Worm (Caenorhabditis elegans) whole organism, L4 larva: ENCODE measurements around the gene Y66D12A.19.

Experiments used
- D1046.2 ChIP-seq: fragments of 200-800 bp; sonication (Bioruptor generic); IDR thresholded peaks from 2 replicates; pipeline ENCODE4 v1.3.6; 2022; ENCODE audit warnings: missing genetic modification characterization, missing compliant biosample characterization
- F10B5.3 ChIP-seq: sonication (generic microtip); optimal IDR thresholded peaks from 2 replicates; lab custom pipeline; 2016; ENCODE audit warnings: mild to moderate bottlenecking, missing genetic modification characterization, missing compliant biosample characterization
- Y75B8A.6 ChIP-seq: fragments of 200-800 bp; sonication (Bioruptor generic); IDR thresholded peaks from 2 replicates; pipeline ENCODE4 v1.3.6; 2022; ENCODE audit warnings: missing genetic modification reagents, missing genetic modification characterization, missing compliant biosample characterization
- ceh-44 ChIP-seq: fragments of 200-800 bp; sonication (Bioruptor generic); IDR thresholded peaks from 2 replicates; pipeline ENCODE4 v1.3.6; 2022; ENCODE audit warnings: missing genetic modification reagents, missing genetic modification characterization, missing compliant biosample characterization
- ceh-62 ChIP-seq: sonication (generic microtip); optimal IDR thresholded peaks from 2 replicates; lab custom pipeline; 2017; ENCODE audit warnings: missing biosample characterization, missing genetic modification characterization
- ces-1 ChIP-seq: fragments of 150-350 bp; sonication (generic microtip); optimal IDR thresholded peaks from 4 replicates; lab custom pipeline; 2014; ENCODE audit warnings: missing biosample characterization, missing genetic modification reagents, missing genetic modification characterization
- ctbp-1 ChIP-seq: fragments of 200-800 bp; sonication (Bioruptor generic); IDR thresholded peaks from 2 replicates; pipeline ENCODE4 v1.3.6; 2022; ENCODE audit warnings: missing genetic modification reagents, missing genetic modification characterization, missing compliant biosample characterization
- daf-16 ChIP-seq, 3 experiments: sonication (generic microtip); optimal IDR thresholded peaks; 2 replicates each; lab custom pipeline; 2016 to 2017; ENCODE audit warnings: missing genetic modification characterization in 3 of 3, missing genetic modification reagents in 3 of 3, mild to moderate bottlenecking in 2 of 3, missing compliant biosample characterization in 2 of 3, missing biosample characterization in 1 of 3, moderate library complexity in 1 of 3
- dmd-6 ChIP-seq: fragments of 200-800 bp; sonication (Bioruptor generic); IDR thresholded peaks from 2 replicates; pipeline ENCODE4 v1.3.6; 2022; ENCODE audit warnings: missing genetic modification reagents, missing genetic modification characterization, missing compliant biosample characterization
- duxl-1 ChIP-seq: sonication (generic microtip); optimal IDR thresholded peaks from 2 replicates; lab custom pipeline; 2016; ENCODE audit warnings: mild to moderate bottlenecking, missing genetic modification characterization, moderate library complexity, missing compliant biosample characterization; ENCODE audit not compliant: poor library complexity
- dve-1 ChIP-seq: sonication (generic microtip); optimal IDR thresholded peaks from 2 replicates; lab custom pipeline; 2017; ENCODE audit warnings: antibody characterized with exemption, mild to moderate bottlenecking, missing genetic modification characterization, missing compliant biosample characterization; ENCODE audit not compliant: insufficient read depth
- gei-8 ChIP-seq: fragments of 200-800 bp; sonication (Bioruptor generic); optimal IDR thresholded peaks from 2 replicates; lab custom pipeline; 2018; ENCODE audit warnings: mild to moderate bottlenecking, missing genetic modification characterization, missing compliant biosample characterization
- hlh-11 ChIP-seq: fragments of 200-800 bp; sonication (Bioruptor generic); optimal IDR thresholded peaks from 2 replicates; lab custom pipeline; 2018; ENCODE audit warnings: mild to moderate bottlenecking, missing genetic modification characterization, missing compliant biosample characterization
- hlh-30 ChIP-seq: sonication (generic microtip); optimal IDR thresholded peaks from 2 replicates; lab custom pipeline; 2017; ENCODE audit warnings: antibody characterized with exemption, mild to moderate bottlenecking, missing genetic modification characterization, missing compliant biosample characterization; ENCODE audit not compliant: insufficient read depth
- jun-1 ChIP-seq: fragments of 150-350 bp; optimal IDR thresholded peaks from 2 replicates; lab custom pipeline; 2014; ENCODE audit warnings: missing biosample characterization, missing genetic modification reagents, missing genetic modification characterization
- lin-13 ChIP-seq: fragments of 150-350 bp; optimal IDR thresholded peaks from 2 replicates; lab custom pipeline; 2014; ENCODE audit warnings: missing biosample characterization, missing genetic modification reagents, missing genetic modification characterization
- lin-15B ChIP-seq: fragments of 150-350 bp; sonication (generic microtip); optimal IDR thresholded peaks from 3 replicates; lab custom pipeline; 2014; ENCODE audit warnings: missing biosample characterization, missing genetic modification characterization
- lsy-2 ChIP-seq, 2 experiments: fragments of 150-350 bp in 1 of 2; sonication (generic microtip) in 1 of 2; optimal IDR thresholded peaks; 2 replicates each; lab custom pipeline; 2014 to 2017; ENCODE audit warnings: missing biosample characterization in 2 of 2, missing genetic modification characterization in 2 of 2
- madf-9 ChIP-seq: fragments of 200-800 bp; sonication (Bioruptor generic); conservative IDR thresholded peaks from 2 replicates; pipeline ENCODE4 v1.3.6; 2022; ENCODE audit warnings: missing genetic modification reagents, missing genetic modification characterization, missing compliant biosample characterization
- mdt-29 ChIP-seq: fragments of 200-800 bp; sonication (Bioruptor generic); IDR thresholded peaks from 2 replicates; pipeline ENCODE4 v1.3.6; 2022; ENCODE audit warnings: missing genetic modification reagents, missing genetic modification characterization, missing compliant biosample characterization
- mep-1 ChIP-seq: fragments of 150-350 bp; sonication (generic microtip); optimal IDR thresholded peaks from 3 replicates; lab custom pipeline; 2014; ENCODE audit warnings: missing biosample characterization, missing genetic modification characterization
- mes-2 ChIP-seq: sonication (generic microtip); optimal IDR thresholded peaks from 2 replicates; lab custom pipeline; 2016; ENCODE audit warnings: missing genotype, mild to moderate bottlenecking, missing genetic modification characterization, missing compliant biosample characterization; ENCODE audit not compliant: poor library complexity, severe bottlenecking
- mxl-2 ChIP-seq: fragments of 200-800 bp; sonication (Bioruptor generic); conservative IDR thresholded peaks from 2 replicates; pipeline ENCODE4 v1.3.6; 2022; ENCODE audit warnings: missing genetic modification reagents, missing genetic modification characterization, missing compliant biosample characterization
- mxl-3 ChIP-seq: fragments of 200-800 bp; sonication (Bioruptor generic); optimal IDR thresholded peaks from 2 replicates; lab custom pipeline; 2018; ENCODE audit warnings: mild to moderate bottlenecking, missing genetic modification characterization, missing compliant biosample characterization
- nhr-10 ChIP-seq: fragments of 150-350 bp; optimal IDR thresholded peaks from 2 replicates; lab custom pipeline; 2014; ENCODE audit warnings: missing biosample characterization, missing genetic modification characterization
- nhr-237 ChIP-seq: sonication (generic microtip); optimal IDR thresholded peaks from 2 replicates; lab custom pipeline; 2017; ENCODE audit warnings: missing biosample characterization, missing genetic modification characterization
- nhr-28 ChIP-seq: fragments of 150-350 bp; optimal IDR thresholded peaks from 2 replicates; lab custom pipeline; 2014; ENCODE audit warnings: missing biosample characterization, missing genetic modification characterization
- nhr-41 ChIP-seq: fragments of 200-800 bp; sonication (Bioruptor generic); IDR thresholded peaks from 2 replicates; pipeline ENCODE4 v1.3.6; 2022; ENCODE audit warnings: missing genetic modification reagents, missing genetic modification characterization, missing compliant biosample characterization
- nhr-42 ChIP-seq: fragments of 200-800 bp; sonication (Bioruptor generic); IDR thresholded peaks from 2 replicates; pipeline ENCODE4 v1.3.6; 2022; ENCODE audit warnings: missing genetic modification characterization, missing compliant biosample characterization
- nhr-77 ChIP-seq: fragments of 150-350 bp; optimal IDR thresholded peaks from 2 replicates; lab custom pipeline; 2014; ENCODE audit warnings: missing biosample characterization, missing genetic modification characterization
- php-3 ChIP-seq: fragments of 200-800 bp; sonication (Bioruptor generic); IDR thresholded peaks from 2 replicates; pipeline ENCODE4 v1.3.6; 2022; ENCODE audit warnings: missing genetic modification reagents, missing genetic modification characterization, missing compliant biosample characterization
- pqm-1 ChIP-seq: sonication (generic microtip); optimal IDR thresholded peaks from 2 replicates; lab custom pipeline; 2017; ENCODE audit warnings: missing biosample characterization, missing genetic modification characterization
- rbr-2 ChIP-seq: sonication (generic microtip); optimal IDR thresholded peaks from 2 replicates; lab custom pipeline; 2016; ENCODE audit warnings: missing genotype, missing genetic modification characterization, missing compliant biosample characterization
- sdz-12 ChIP-seq: fragments of 200-800 bp; sonication (Bioruptor generic); optimal IDR thresholded peaks from 2 replicates; lab custom pipeline; 2018; ENCODE audit warnings: mild to moderate bottlenecking, missing genetic modification characterization, missing compliant biosample characterization
- set-16 ChIP-seq: fragments of 200-800 bp; sonication (Bioruptor generic); IDR thresholded peaks from 2 replicates; pipeline ENCODE4 v1.3.6; 2022; ENCODE audit warnings: missing genetic modification reagents, missing genetic modification characterization, missing compliant biosample characterization
- snpc-1.2 ChIP-seq: fragments of 200-800 bp; sonication (Bioruptor generic); IDR thresholded peaks from 2 replicates; pipeline ENCODE4 v1.3.6; 2022; ENCODE audit warnings: missing genetic modification reagents, missing genetic modification characterization, missing compliant biosample characterization
- snpc-4 ChIP-seq: fragments of 150-350 bp; optimal IDR thresholded peaks from 2 replicates; lab custom pipeline; 2014; ENCODE audit warnings: missing biosample characterization, missing genetic modification characterization
- spr-1 ChIP-seq: sonication (generic microtip); optimal IDR thresholded peaks from 2 replicates; lab custom pipeline; 2016; ENCODE audit warnings: mild to moderate bottlenecking, missing genetic modification characterization, missing compliant biosample characterization
- unc-130 ChIP-seq: sonication (generic microtip); optimal IDR thresholded peaks from 2 replicates; lab custom pipeline; 2016; ENCODE audit warnings: missing genetic modification reagents, missing genetic modification characterization, missing compliant biosample characterization
- vab-7 ChIP-seq: fragments of 200-800 bp; sonication (Bioruptor generic); IDR thresholded peaks from 2 replicates; pipeline ENCODE4 v1.3.6; 2022; ENCODE audit warnings: missing genetic modification reagents, missing genetic modification characterization, missing compliant biosample characterization
- zip-11 ChIP-seq: fragments of 200-800 bp; sonication (Bioruptor generic); IDR thresholded peaks from 2 replicates; pipeline ENCODE4 v1.3.6; 2022; ENCODE audit warnings: missing genetic modification characterization, missing compliant biosample characterization
- zip-2 ChIP-seq: fragments of 150-350 bp; optimal IDR thresholded peaks from 2 replicates; lab custom pipeline; 2014; ENCODE audit warnings: missing biosample characterization, missing genetic modification characterization
- ztf-11 ChIP-seq: fragments of 150-350 bp; optimal IDR thresholded peaks from 2 replicates; lab custom pipeline; 2014; ENCODE audit warnings: missing biosample characterization, missing genetic modification characterization
- ztf-7 ChIP-seq: fragments of 150-350 bp; optimal IDR thresholded peaks from 2 replicates; lab custom pipeline; 2014; ENCODE audit warnings: missing biosample characterization, missing genetic modification characterization

Gene Y66D12A.19

ce11 chrIII:11496496-11496895 lies 12.4 kb upstream of the Y66D12A.19 start, which contains the start of gene Y66D12A.24 (continued):
- TF ChIP-seq lsy-2 (tag; optimal IDR thresholded peaks at IDR 0.05; lab: Kevin White, UChicago) (peak in 1 of 2 experiments; percentile 17), snpc-1.2 (GFP tag; lab: Robert Waterston, UW) (no peak), nhr-28 (tag; lab: Kevin White, UChicago) (peak; percentile 78), ceh-62 (tag; lab: Kevin White, UChicago) (no peak), hlh-11 (tag; lab: Kevin White, UChicago) (peak; percentile 84), ztf-7 (tag; lab: Kevin White, UChicago) (no peak), mxl-3 (peak; percentile 69), mxl-2 (GFP tag; lab: Robert Waterston, UW) (no peak), dve-1 (peak; percentile 83), set-16 (no peak)

- TF ChIP-seq ceh-62 (tag; lab: Kevin White, UChicago) (no peak), spr-1 (tag; lab: Kevin White, UChicago) (no peak), dmd-6 (GFP tag; lab: Robert Waterston, UW) (no peak), D1046.2 (GFP tag; lab: Robert Waterston, UW) (no peak), php-3 (GFP tag; lab: Robert Waterston, UW) (no peak), F10B5.3 (tag; lab: Kevin White, UChicago) (no peak), mdt-29 (GFP tag; lab: Robert Waterston, UW) (no peak), jun-1 (tag; lab: Kevin White, UChicago) (no peak), vab-7 (GFP tag; lab: Robert Waterston, UW) (no peak), pqm-1 (tag; lab: Kevin White, UChicago) (no peak)
Observed at ce11 chrIII:11500647-11501046, 8.2 kb upstream of the Y66D12A.19 start, which contains the start of gene nars-2. Gene nars-2 (minus strand): TSS chrIII:11500747.

ce11 chrIII:11502753-11503152 lies 6.1 kb upstream of the Y66D12A.19 start, which contains the start of gene tin-10:
Gene tin-10 (minus strand): TSS chrIII:11502853.
- no peak for TF ChIP-seq madf-9 (GFP tag; lab: Robert Waterston, UW)
- no peak for TF ChIP-seq nhr-237 (tag; lab: Kevin White, UChicago)
- no peak for TF ChIP-seq nhr-77
- no peak for TF ChIP-seq nhr-42 (GFP tag; lab: Robert Waterston, UW)

ce11 chrIII:11505213-11505612 lies 3.7 kb upstream of the Y66D12A.19 start, which contains the start of the genes Y66D12A.21 and spe-6:
Gene Y66D12A.21 (minus strand): TSS chrIII:11505302.
Gene spe-6 (plus strand): TSS chrIII:11505488.
- TF ChIP-seq D1046.2 (GFP tag; lab: Robert Waterston, UW) (no peak), lsy-2 (tag; optimal IDR thresholded peaks at IDR 0.05; lab: Kevin White, UChicago) (peak in 1 of 2 experiments; percentile 36), snpc-4 (tag; lab: Kevin White, UChicago) (no peak), unc-130 (GFP tag; lab: Kevin White, UChicago) (peak; percentile 4), mes-2 (tag; lab: Kevin White, UChicago) (peak; percentile 63), sdz-12 (GFP tag; lab: Kevin White, UChicago) (no peak), dmd-6 (GFP tag; lab: Robert Waterston, UW) (no peak), daf-16 (GFP tag; optimal IDR thresholded peaks at IDR 0.05; lab: Kevin White, UChicago) (no peak), daf-16 (tag; optimal IDR thresholded peaks at IDR 0.05; lab: Kevin White, UChicago) (no peak), zip-11 (GFP tag; lab: Robert Waterston, UW) (no peak), ztf-11 (no peak), nhr-10 (tag; lab: Kevin White, UChicago) (no peak), vab-7 (GFP tag; lab: Robert Waterston, UW) (no peak), mdt-29 (GFP tag; lab: Robert Waterston, UW) (no peak), set-16 (no peak), nhr-237 (tag; lab: Kevin White, UChicago) (no peak), ctbp-1 (GFP tag; lab: Robert Waterston, UW) (no peak), mep-1 (tag; lab: Kevin White, UChicago) (no peak), gei-8 (GFP tag; lab: Kevin White, UChicago) (no peak), ces-1 (GFP tag; lab: Kevin White, UChicago) (no peak), zip-2 (tag; lab: Kevin White, UChicago) (no peak), madf-9 (GFP tag; lab: Robert Waterston, UW) (no peak), mxl-2 (GFP tag; lab: Robert Waterston, UW) (no peak), nhr-41 (no peak), Y75B8A.6 (GFP tag; lab: Robert Waterston, UW) (no peak), lin-13 (GFP tag; lab: Kevin White, UChicago) (no peak), duxl-1 (tag; lab: Kevin White, UChicago) (no peak), hlh-30 (tag; lab: Kevin White, UChicago) (no peak), lin-15B (tag; lab: Kevin White, UChicago) (no peak), rbr-2 (tag; lab: Kevin White, UChicago) (no peak), ceh-44 (GFP tag; lab: Robert Waterston, UW) (no peak)
